Fruit fly (Drosophila melanogaster) whole organism: Measurements from ENCODE around the gene CG4789.

Source experiments
- CG8478 ChIP-seq: fragments of >200 bp; optimal IDR thresholded peaks from 2 replicates; lab custom pipeline; 2018; ENCODE audit warnings: inconsistent platforms
- Dll ChIP-seq: fragments of >200 bp; optimal IDR thresholded peaks from 2 replicates; lab custom pipeline; 2017
- EcR ChIP-seq, 2 experiments: fragments of >200 bp; optimal IDR thresholded peaks; 2 replicates each; lab custom pipeline; 2017; ENCODE audit warnings: missing biosample characterization in 2 of 2, missing genetic modification characterization in 2 of 2, missing genetic modification reagents in 2 of 2
- pan ChIP-seq: fragments of >200 bp; optimal IDR thresholded peaks from 2 replicates; lab custom pipeline; 2017
- psq ChIP-seq: fragments of >200 bp; optimal IDR thresholded peaks from 2 replicates; lab custom pipeline; 2017
- usp ChIP-seq: fragments of >200 bp; optimal IDR thresholded peaks from 2 replicates; lab custom pipeline; 2017; ENCODE audit warnings: missing biosample characterization, missing genetic modification characterization, mixed read lengths

CG4789 gene

DNA sequence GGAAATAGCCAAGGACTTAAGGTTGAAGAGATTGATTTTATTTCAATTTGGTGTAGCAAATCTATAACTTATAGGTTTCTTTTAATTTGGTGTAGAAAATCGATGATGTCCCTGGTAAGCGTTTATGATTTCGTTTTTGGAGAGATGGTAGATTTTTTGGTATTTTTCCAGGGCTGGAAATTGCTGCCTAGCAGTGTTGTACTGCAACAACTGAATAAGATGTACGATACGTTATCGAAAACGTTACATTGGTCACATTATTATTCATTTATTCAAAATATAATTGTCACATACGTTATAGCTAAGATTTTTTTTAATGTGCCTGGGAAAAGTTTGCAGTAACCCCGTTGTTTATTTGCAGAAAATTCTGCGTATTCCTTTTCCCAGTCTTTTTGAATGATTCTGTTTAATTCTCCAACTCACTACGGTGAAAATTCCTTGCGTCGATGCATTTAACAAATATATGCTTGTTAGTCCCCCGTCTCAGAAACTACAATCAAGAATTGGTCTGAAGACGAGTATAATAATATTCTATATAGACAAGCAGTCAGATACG is 13.8 kb upstream of the CG4789 start, which contains the start of the genes CG9609 and Sap30:
Gene CG9609, minus strand, starts transcription at position 149 of the 556 bp plus-strand sequence.
Gene Sap30, plus strand, starts transcription at position 424 of the 556 bp plus-strand sequence.
- TF ChIP-seq EcR (GFP tag; optimal IDR thresholded peaks at IDR 0.05; lab: Kevin White, UChicago), result no peak

dm6 chrX:16787416-16787900 is 13.3 kb upstream of the CG4789 start:
- TF ChIP-seq CG8478 (lab: Kevin White, UChicago) (no peak), usp (no peak), EcR (GFP tag; optimal IDR thresholded peaks at IDR 0.05; lab: Kevin White, UChicago) (no peak), psq (no peak)

- no peak for TF ChIP-seq CG8478 (lab: Kevin White, UChicago)
- TF ChIP-seq pan, result no peak
- TF ChIP-seq usp, result no peak
- TF ChIP-seq psq, result no peak
- no peak for TF ChIP-seq EcR (GFP tag; optimal IDR thresholded peaks at IDR 0.05; lab: Kevin White, UChicago)
- no peak for TF ChIP-seq Dll (lab: Kevin White, UChicago)
These were observed 9.7 kb upstream of the CG4789 start, which contains the start of gene Rrp45 for dm6 chrX:16791058-16791457. Rrp45 (minus strand) TSS chrX:16791266.

- TF ChIP-seq pan, result no peak
- no peak for TF ChIP-seq Dll (lab: Kevin White, UChicago)
- TF ChIP-seq CG8478 (lab: Kevin White, UChicago), result no peak
- no peak for TF ChIP-seq EcR (GFP tag; optimal IDR thresholded peaks at IDR 0.05; lab: Kevin White, UChicago)
- no peak for TF ChIP-seq usp
- TF ChIP-seq psq, result no peak
These were observed 8.6 kb upstream of the CG4789 start, which contains the start of gene CG4768 for dm6 chrX:16791920-16792829. CG4768 (plus strand) TSS chrX:16792119.

DNA sequence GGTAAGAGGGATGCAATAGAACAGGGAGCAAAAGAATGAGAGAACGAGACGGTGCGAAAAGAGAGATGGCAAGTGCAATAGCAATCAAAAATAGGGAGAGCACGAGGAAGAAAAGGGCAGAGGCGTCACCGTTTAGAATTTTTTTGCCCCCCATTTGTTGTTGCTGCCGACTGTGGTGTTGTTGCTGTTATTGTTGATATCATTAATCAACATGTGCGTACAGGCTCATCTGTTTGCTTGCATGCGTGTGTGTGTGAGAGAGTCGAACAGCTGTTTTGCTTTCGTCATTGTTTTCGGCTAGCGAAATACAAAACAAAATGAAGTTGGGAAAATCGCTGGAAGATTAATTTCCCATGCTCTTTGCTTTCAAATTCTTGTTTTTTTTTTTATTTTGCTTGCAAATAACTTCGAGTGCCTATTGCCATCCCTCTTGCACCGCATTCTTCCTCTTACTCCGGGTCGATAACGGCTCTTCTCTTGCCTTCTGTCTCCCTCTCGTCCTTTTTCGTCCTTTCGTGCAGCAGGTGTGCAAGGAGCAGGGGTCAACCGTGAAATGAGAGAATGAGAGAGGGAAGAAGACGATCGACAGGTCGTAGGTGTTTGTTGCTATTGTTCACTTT is 7.5 kb upstream of the CG4789 start:
- TF ChIP-seq psq (no peak), CG8478 (lab: Kevin White, UChicago) (no peak), pan (no peak), Dll (lab: Kevin White, UChicago) (no peak), EcR (GFP tag; optimal IDR thresholded peaks at IDR 0.05; lab: Kevin White, UChicago) (no peak), usp (no peak)

DNA sequence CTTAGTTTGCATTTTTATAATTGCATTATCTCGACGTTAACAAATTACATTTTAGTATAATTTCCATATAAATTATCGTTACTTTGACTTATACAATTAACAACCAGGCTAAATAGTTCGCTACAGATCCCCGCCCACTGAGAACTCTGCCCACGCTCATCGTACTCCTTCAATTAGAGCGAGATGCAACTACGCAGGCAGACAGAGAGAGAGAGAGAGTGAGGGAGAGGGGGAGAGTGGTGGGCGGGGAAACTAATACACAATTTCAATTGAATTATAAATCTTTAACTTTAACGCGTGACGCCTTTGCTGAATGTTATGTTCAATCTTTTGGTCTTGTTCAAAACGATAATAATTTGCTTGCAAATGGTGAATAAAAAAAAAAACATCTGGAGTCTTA is 2.6 kb upstream of the CG4789 start:
- no peak for TF ChIP-seq psq
- TF ChIP-seq pan, result no peak
- no peak for TF ChIP-seq Dll (lab: Kevin White, UChicago)
- TF ChIP-seq usp, result no peak
- no peak for TF ChIP-seq EcR (GFP tag; optimal IDR thresholded peaks at IDR 0.05; lab: Kevin White, UChicago)
- TF ChIP-seq CG8478 (lab: Kevin White, UChicago), result no peak

dm6 chrX:16799914-16800313 is 816 bp upstream of the CG4789 start:
- TF ChIP-seq EcR (GFP tag; optimal IDR thresholded peaks at IDR 0.05; lab: Kevin White, UChicago), result no peak
- no peak for TF ChIP-seq psq
- no peak for TF ChIP-seq usp
- TF ChIP-seq Dll (lab: Kevin White, UChicago), result no peak
- no peak for TF ChIP-seq CG8478 (lab: Kevin White, UChicago)
- TF ChIP-seq pan, result no peak

dm6 chrX:16803299-16803698 is 2.6 kb downstream of the CG4789 start, which contains the start of the genes Rai1 and CG13005:
Rai1 (minus strand) TSS chrX:16803344.
CG13005 (plus strand) TSS chrX:16803650.
- no peak for TF ChIP-seq Dll (lab: Kevin White, UChicago)
- no peak for TF ChIP-seq CG8478 (lab: Kevin White, UChicago)
- no peak for TF ChIP-seq usp
- no peak for TF ChIP-seq EcR (GFP tag; optimal IDR thresholded peaks at IDR 0.05; lab: Kevin White, UChicago)
- no peak for TF ChIP-seq pan
- TF ChIP-seq psq, result no peak

DNA sequence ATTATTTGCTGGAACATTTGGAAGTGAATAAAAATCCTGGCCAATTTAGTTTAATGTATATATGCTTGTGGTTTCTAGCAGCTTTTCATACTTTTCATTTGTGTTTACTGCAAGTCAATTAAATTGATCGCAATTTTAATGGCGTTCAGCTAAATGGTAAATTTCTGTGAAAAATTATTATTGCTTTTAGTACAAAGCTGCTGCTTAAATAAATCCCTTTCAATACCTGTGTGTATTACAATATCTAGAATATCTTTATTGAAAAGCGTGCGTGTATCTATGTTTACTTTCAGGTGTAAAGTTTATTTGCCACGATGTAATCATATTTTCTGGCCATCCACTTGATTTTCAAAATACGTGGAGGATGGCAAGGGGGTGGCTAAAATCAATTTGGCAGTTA is 5.0 kb downstream of the CG4789 start, which contains the start of gene ppk28:
Gene ppk28, plus strand, starts transcription at position 301 of the 400 bp plus-strand sequence.
- TF ChIP-seq pan (no peak), CG8478 (lab: Kevin White, UChicago) (no peak), usp (no peak), Dll (lab: Kevin White, UChicago) (no peak), EcR (GFP tag; optimal IDR thresholded peaks at IDR 0.05; lab: Kevin White, UChicago) (no peak), psq (no peak)

dm6 chrX:16808654-16809053 is 7.9 kb downstream of the CG4789 start:
- TF ChIP-seq EcR (GFP tag; optimal IDR thresholded peaks at IDR 0.05; lab: Kevin White, UChicago) (no peak), pan (no peak), usp (no peak), psq (no peak)

DNA sequence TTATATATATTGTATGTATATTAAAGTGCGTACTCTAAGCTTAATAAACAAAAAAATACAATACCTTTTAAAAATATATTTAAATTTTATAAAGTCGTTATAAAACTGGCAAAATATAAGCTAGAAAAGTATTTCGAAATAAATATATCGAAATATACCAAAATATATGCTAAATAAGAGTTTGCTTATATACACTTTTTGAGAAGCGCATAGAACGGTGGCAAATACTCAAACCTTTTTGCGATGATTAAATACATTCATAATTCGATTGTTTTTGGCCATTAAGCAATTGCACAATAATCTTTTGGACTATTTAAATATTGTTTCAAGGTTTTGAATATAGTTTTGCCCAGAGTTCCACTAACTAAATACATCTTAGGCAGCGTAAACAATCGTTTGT is 8.4 kb downstream of the CG4789 start:
- no peak for TF ChIP-seq pan
- no peak for TF ChIP-seq EcR (GFP tag; optimal IDR thresholded peaks at IDR 0.05; lab: Kevin White, UChicago)
- TF ChIP-seq CG8478 (lab: Kevin White, UChicago), result no peak
- TF ChIP-seq usp, result no peak
- no peak for TF ChIP-seq psq
- TF ChIP-seq Dll (lab: Kevin White, UChicago), result no peak

DNA sequence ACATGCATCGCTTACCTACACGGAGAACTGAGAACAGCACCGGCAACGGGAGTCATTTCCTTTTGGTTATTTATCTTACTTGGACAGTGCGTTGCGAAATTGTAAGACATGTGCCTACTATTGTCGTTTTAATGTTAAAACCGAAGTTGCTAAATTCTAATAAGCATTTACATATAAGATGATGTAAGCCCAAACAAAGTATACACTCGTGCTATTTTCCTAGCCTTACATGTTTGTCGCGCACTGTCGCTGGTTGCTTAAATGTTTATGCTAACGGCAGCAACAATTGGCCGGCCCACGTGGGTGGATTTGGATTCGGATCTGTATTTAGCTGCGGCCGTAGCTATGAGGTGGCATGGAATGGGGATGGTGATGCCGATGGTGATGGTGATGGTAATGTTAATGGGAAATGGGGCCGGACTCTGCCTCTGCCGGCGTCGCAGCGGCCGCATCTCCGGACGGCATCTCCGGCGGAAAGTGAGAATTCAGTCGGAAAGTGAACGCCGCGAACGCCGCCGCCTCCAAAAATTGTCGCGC is 10.6 kb downstream of the CG4789 start, which contains the start of gene CG4829:
Gene CG4829, plus strand, starts transcription at position 487 of the 537 bp plus-strand sequence.
- no peak for TF ChIP-seq psq
